Fruit fly (Drosophila melanogaster) whole organism, embryonic: Measurements from ENCODE around the gene CG11828.
A peak's percentile ranks its signal among the peaks of the same experiment; 100 is the strongest.

Source experiments
- Aef1 ChIP-seq: fragments of 200-800 bp; sonication (Bioruptor generic); IDR thresholded peaks from 3 replicates; pipeline ENCODE4 v1.3.6; 2022; ENCODE audit warnings: missing biosample characterization, missing genetic modification characterization
- B-H2 ChIP-seq: fragments of 200-800 bp; sonication (Bioruptor generic); optimal IDR thresholded peaks from 2 replicates; lab custom pipeline; 2018; ENCODE audit warnings: missing biosample characterization, mild to moderate bottlenecking, missing genetic modification characterization
- CG10274 ChIP-seq: fragments of 200-800 bp; sonication (Bioruptor generic); optimal IDR thresholded peaks from 3 replicates; lab custom pipeline; 2017; ENCODE audit warnings: missing biosample characterization, mild to moderate bottlenecking, missing genetic modification characterization
- CG12155 ChIP-seq: fragments of 200-800 bp; sonication (Bioruptor generic); optimal IDR thresholded peaks from 3 replicates; lab custom pipeline; 2016; ENCODE audit warnings: missing biosample characterization, missing genetic modification characterization
- CG12299 ChIP-seq: fragments of 200-800 bp; sonication (Bioruptor generic); optimal IDR thresholded peaks from 2 replicates; lab custom pipeline; 2018; ENCODE audit warnings: missing biosample characterization, mild to moderate bottlenecking, missing genetic modification characterization
- CG16815 ChIP-seq: fragments of 200-800 bp; sonication (Bioruptor generic); optimal IDR thresholded peaks from 3 replicates; lab custom pipeline; 2017; ENCODE audit warnings: missing biosample characterization, mild to moderate bottlenecking, missing genetic modification characterization
- CG16863 ChIP-seq: fragments of 200-800 bp; sonication (Bioruptor generic); optimal IDR thresholded peaks from 3 replicates; lab custom pipeline; 2016; ENCODE audit warnings: missing biosample characterization, missing genetic modification characterization
- CG2875 ChIP-seq: fragments of 200-800 bp; sonication (Bioruptor generic); optimal IDR thresholded peaks from 2 replicates; lab custom pipeline; 2017; ENCODE audit warnings: missing biosample characterization, mild to moderate bottlenecking, missing genetic modification characterization, missing genetic modification reagents
- CG30431 ChIP-seq: fragments of 200-800 bp; sonication (Bioruptor generic); optimal IDR thresholded peaks from 2 replicates; lab custom pipeline; 2017; ENCODE audit warnings: missing biosample characterization, missing genetic modification characterization
- CG33557 ChIP-seq: fragments of 200-800 bp; sonication (Bioruptor generic); optimal IDR thresholded peaks from 2 replicates; lab custom pipeline; 2019; ENCODE audit warnings: missing biosample characterization, mild to moderate bottlenecking, missing genetic modification characterization, moderate library complexity
- CG4328 ChIP-seq: fragments of 200-800 bp; sonication (Bioruptor generic); optimal IDR thresholded peaks from 3 replicates; lab custom pipeline; 2017; ENCODE audit warnings: missing biosample characterization, missing genetic modification reagents, missing genetic modification characterization
- CG4730 ChIP-seq: fragments of 200-800 bp; sonication (Bioruptor generic); IDR thresholded peaks from 2 replicates; pipeline ENCODE4 v1.3.6; 2022; ENCODE audit warnings: missing biosample characterization, missing genetic modification characterization
- CG6854 ChIP-seq: fragments of 200-800 bp; sonication (Bioruptor generic); optimal IDR thresholded peaks from 3 replicates; lab custom pipeline; 2017; ENCODE audit warnings: missing biosample characterization, mild to moderate bottlenecking, missing genetic modification characterization
- CG8924 ChIP-seq: fragments of 200-800 bp; optimal IDR thresholded peaks from 3 replicates; lab custom pipeline; 2019; ENCODE audit warnings: missing biosample characterization, mild to moderate bottlenecking, missing genetic modification characterization, moderate library complexity
- CG9817 ChIP-seq: fragments of 200-800 bp; sonication (Bioruptor generic); optimal IDR thresholded peaks from 2 replicates; lab custom pipeline; 2018; ENCODE audit warnings: missing biosample characterization, mild to moderate bottlenecking, missing genetic modification characterization, moderate library complexity
- Dad ChIP-seq: fragments of 200-800 bp; sonication (Bioruptor generic); optimal IDR thresholded peaks from 3 replicates; lab custom pipeline; 2016; ENCODE audit warnings: missing biosample characterization, missing genetic modification characterization
- Dfd ChIP-seq, 2 experiments: fragments of >200 bp; optimal IDR thresholded peaks; 2 replicates each; lab custom pipeline; 2017; ENCODE audit warnings: missing biosample characterization in 2 of 2, missing genetic modification characterization in 2 of 2
- E2f2 ChIP-seq: fragments of 200-800 bp; sonication (Bioruptor generic); IDR thresholded peaks from 2 replicates; pipeline ENCODE4 v1.3.6; 2022; ENCODE audit warnings: missing biosample characterization, missing genetic modification characterization
- Fer3 ChIP-seq: fragments of 200-800 bp; sonication (Bioruptor generic); optimal IDR thresholded peaks from 2 replicates; lab custom pipeline; 2018; ENCODE audit warnings: missing biosample characterization, mild to moderate bottlenecking, missing genetic modification characterization, moderate library complexity
- H15 ChIP-seq: fragments of 200-800 bp; sonication (Bioruptor generic); IDR thresholded peaks from 3 replicates; pipeline ENCODE4 v1.3.6; 2022; ENCODE audit warnings: missing biosample characterization, missing genetic modification characterization
- MTF-1 ChIP-seq: fragments of 200-800 bp; sonication (Bioruptor generic); optimal IDR thresholded peaks from 2 replicates; lab custom pipeline; 2018; ENCODE audit warnings: missing biosample characterization, mild to moderate bottlenecking, missing genetic modification characterization, borderline replicate concordance
- Mes4 ChIP-seq: fragments of 200-800 bp; sonication (Bioruptor generic); optimal IDR thresholded peaks from 2 replicates; lab custom pipeline; 2016; ENCODE audit warnings: missing biosample characterization, missing genetic modification characterization
- Nf-YA ChIP-seq: fragments of 200-800 bp; sonication (Bioruptor generic); IDR thresholded peaks from 2 replicates; pipeline ENCODE4 v1.3.6; 2022; ENCODE audit warnings: missing biosample characterization, missing genetic modification characterization
- Nf-YB ChIP-seq: fragments of 200-800 bp; sonication (Bioruptor generic); optimal IDR thresholded peaks from 3 replicates; lab custom pipeline; 2019; ENCODE audit warnings: missing biosample characterization, mild to moderate bottlenecking, missing genetic modification characterization, moderate library complexity
- NfI ChIP-seq: fragments of 200-800 bp; sonication (Bioruptor generic); optimal IDR thresholded peaks from 3 replicates; lab custom pipeline; 2018; ENCODE audit warnings: missing biosample characterization, mild to moderate bottlenecking, missing genetic modification characterization, moderate library complexity
- Rfx ChIP-seq: fragments of 200-800 bp; sonication (Bioruptor generic); IDR thresholded peaks from 2 replicates; pipeline ENCODE4 v1.3.6; 2022; ENCODE audit warnings: missing biosample characterization, missing genetic modification characterization
- Sox100B ChIP-seq: fragments of 200-800 bp; sonication (Bioruptor generic); optimal IDR thresholded peaks from 3 replicates; lab custom pipeline; 2018; ENCODE audit warnings: missing biosample characterization, mild to moderate bottlenecking, missing genetic modification characterization
- br ChIP-seq: fragments of >200 bp; optimal IDR thresholded peaks from 2 replicates; lab custom pipeline; 2017
- btn ChIP-seq: fragments of 200-800 bp; sonication (Bioruptor generic); optimal IDR thresholded peaks from 2 replicates; lab custom pipeline; 2016; ENCODE audit warnings: missing biosample characterization, missing genetic modification characterization
- corto ChIP-seq: fragments of 200-800 bp; sonication (Bioruptor generic); optimal IDR thresholded peaks from 2 replicates; lab custom pipeline; 2016; ENCODE audit warnings: missing biosample characterization, mild to moderate bottlenecking, missing genetic modification characterization, moderate library complexity
- cwo ChIP-seq: fragments of 200-800 bp; sonication (Bioruptor generic); optimal IDR thresholded peaks from 3 replicates; lab custom pipeline; 2017; ENCODE audit warnings: missing biosample characterization, missing genetic modification characterization, mild to moderate bottlenecking, moderate library complexity, missing genetic modification reagents
- dati ChIP-seq: fragments of 200-800 bp; sonication (Bioruptor generic); IDR thresholded peaks from 2 replicates; pipeline ENCODE4 v1.3.6; 2022; ENCODE audit warnings: missing biosample characterization, missing genetic modification characterization
- dpn ChIP-seq, 2 experiments: fragments of 200-800 bp; sonication (Bioruptor generic); optimal IDR thresholded peaks; 3 replicates each; lab custom pipeline; 2016; ENCODE audit warnings: missing biosample characterization in 2 of 2, missing genetic modification characterization in 2 of 2
- en ChIP-seq: fragments of 200-800 bp; sonication (Bioruptor generic); optimal IDR thresholded peaks from 2 replicates; lab custom pipeline; 2016; ENCODE audit warnings: missing biosample characterization, missing genetic modification characterization
- ewg ChIP-seq: fragments of 200-800 bp; sonication (Bioruptor generic); optimal IDR thresholded peaks from 3 replicates; lab custom pipeline; 2017; ENCODE audit warnings: mild to moderate bottlenecking, missing biosample characterization, missing genetic modification reagents, missing genetic modification characterization
- fd64A ChIP-seq: fragments of 200-800 bp; sonication (Bioruptor generic); optimal IDR thresholded peaks from 3 replicates; lab custom pipeline; 2018; ENCODE audit warnings: missing biosample characterization, mild to moderate bottlenecking, missing genetic modification characterization
- fd96Cb ChIP-seq: fragments of 200-800 bp; sonication (Bioruptor generic); optimal IDR thresholded peaks from 2 replicates; lab custom pipeline; 2018; ENCODE audit warnings: missing biosample characterization, mild to moderate bottlenecking, missing genetic modification characterization, moderate library complexity
- fru ChIP-seq: fragments of >200 bp; optimal IDR thresholded peaks from 2 replicates; lab custom pipeline; 2017
- gcm ChIP-seq: fragments of 200-800 bp; sonication (Bioruptor generic); optimal IDR thresholded peaks from 2 replicates; lab custom pipeline; 2019; ENCODE audit warnings: missing biosample characterization, mild to moderate bottlenecking, missing genetic modification characterization, moderate library complexity
- gcm2 ChIP-seq: fragments of 200-800 bp; sonication (Bioruptor generic); optimal IDR thresholded peaks from 2 replicates; lab custom pipeline; 2016; ENCODE audit warnings: missing biosample characterization, missing genetic modification characterization
- lab ChIP-seq: fragments of 200-800 bp; sonication (Bioruptor generic); optimal IDR thresholded peaks from 3 replicates; lab custom pipeline; 2017; ENCODE audit warnings: missing biosample characterization, missing genetic modification characterization, mild to moderate bottlenecking, moderate library complexity, missing genetic modification reagents
- lbe ChIP-seq: fragments of 200-800 bp; sonication (Bioruptor generic); optimal IDR thresholded peaks from 2 replicates; lab custom pipeline; 2016; ENCODE audit warnings: missing biosample characterization, mild to moderate bottlenecking, missing genetic modification characterization
- lmd ChIP-seq: fragments of 200-800 bp; sonication (Bioruptor generic); IDR thresholded peaks from 2 replicates; pipeline ENCODE4 v1.3.6; 2022; ENCODE audit warnings: missing biosample characterization, missing genetic modification characterization
- luna ChIP-seq: fragments of 200-800 bp; sonication (Bioruptor generic); optimal IDR thresholded peaks from 2 replicates; lab custom pipeline; 2016; ENCODE audit warnings: missing biosample characterization, missing genetic modification characterization
- mam ChIP-seq: fragments of 200-800 bp; sonication (Bioruptor generic); optimal IDR thresholded peaks from 3 replicates; lab custom pipeline; 2016; ENCODE audit warnings: missing biosample characterization, missing genetic modification characterization
- pan ChIP-seq, 4 experiments: fragments of >200 bp in 3 of 4; fragments of 200-800 bp in 1 of 4; sonication (Bioruptor generic) in 1 of 4; optimal IDR thresholded peaks in 3 of 4; IDR thresholded peaks in 1 of 4; 2 replicates each; pipeline versions ENCODE4 v1.3.6 to Lab custom; 2017 to 2022; ENCODE audit warnings: missing biosample characterization in 2 of 4, missing genetic modification characterization in 2 of 4, mixed read lengths in 1 of 4
- seq ChIP-seq: fragments of 200-800 bp; sonication (Bioruptor generic); IDR thresholded peaks from 2 replicates; pipeline ENCODE4 v1.3.6; 2022; ENCODE audit warnings: missing biosample characterization, missing genetic modification characterization
- slou ChIP-seq: fragments of 200-800 bp; sonication (Bioruptor generic); optimal IDR thresholded peaks from 3 replicates; lab custom pipeline; 2016; ENCODE audit warnings: missing biosample characterization, missing genetic modification characterization
- wdn ChIP-seq: fragments of 200-800 bp; sonication (Bioruptor generic); IDR thresholded peaks from 2 replicates; pipeline ENCODE4 v1.3.6; 2022; ENCODE audit warnings: missing biosample characterization, missing genetic modification characterization
- zfh2 ChIP-seq: fragments of 200-800 bp; sonication (Bioruptor generic); optimal IDR thresholded peaks from 2 replicates; lab custom pipeline; 2016; ENCODE audit warnings: missing biosample characterization, missing genetic modification characterization

The CG11828 gene

DNA sequence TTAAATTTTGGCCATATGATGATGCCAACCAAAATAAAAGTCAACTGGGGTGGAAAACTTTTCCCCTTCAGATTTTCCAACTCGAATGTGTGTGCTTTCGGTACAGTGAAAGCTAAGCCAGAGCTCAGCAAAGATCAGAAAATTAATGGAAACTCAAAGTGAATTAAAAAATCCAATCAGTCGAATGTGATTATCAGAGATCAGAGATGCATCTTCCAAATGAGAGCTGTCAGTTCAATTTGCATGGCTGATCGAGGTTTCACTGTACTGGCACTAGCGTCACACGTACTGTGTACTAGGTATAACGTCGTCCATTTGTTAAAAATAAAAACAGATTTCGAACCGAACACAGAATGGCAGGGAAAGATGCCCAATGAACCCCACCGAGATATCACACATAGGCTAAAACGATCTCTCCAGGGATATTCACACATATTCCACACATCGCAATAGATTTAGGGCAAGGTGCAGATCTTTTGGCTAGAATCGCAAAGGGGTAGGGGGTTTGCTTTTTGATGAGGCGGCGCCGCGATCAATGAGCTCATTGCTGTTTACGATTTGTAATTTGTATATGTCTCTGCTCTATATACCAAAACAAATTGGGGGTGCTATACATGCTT lies 17.9 kb upstream of the CG11828 start (continued):
- TF ChIP-seq Aef1 (GFP tag; lab: Robert Waterston, UW) (peak; percentile 86), CG12299 (peak; percentile 5), Nf-YA (GFP tag; lab: Robert Waterston, UW) (peak; percentile 7; the same call in 1 of the 2 replicates), MTF-1 (GFP tag; lab: Kevin White, UChicago) (no peak), Mes4 (GFP tag; lab: Kevin White, UChicago) (peak; percentile 41), Nf-YB (GFP tag; lab: Kevin White, UChicago) (peak; percentile 18), CG12155 (peak; percentile 76), CG8924 (tag; lab: Kevin White, UChicago) (peak; percentile 58), Dad (peak; percentile 76), CG16815 (GFP tag; lab: Kevin White, UChicago) (peak; percentile 40), lab (GFP tag; lab: Kevin White, UChicago) (peak; percentile 74), ewg (GFP tag; lab: Kevin White, UChicago) (peak; percentile 41), CG30431 (GFP tag; lab: Kevin White, UChicago) (peak; percentile 46), CG4730 (GFP tag; lab: Robert Waterston, UW) (peak; percentile 78), corto (no peak), NfI (GFP tag; lab: Kevin White, UChicago) (peak; percentile 85), luna (GFP tag; lab: Kevin White, UChicago) (peak; percentile 39), lmd (GFP tag; lab: Robert Waterston, UW) (peak; percentile 90), lbe (GFP tag; lab: Kevin White, UChicago) (no peak), CG16863 (GFP tag; lab: Kevin White, UChicago) (peak; percentile 66), fd96Cb (tag; lab: Kevin White, UChicago) (peak; percentile 48), Fer3 (tag; lab: Kevin White, UChicago) (peak; percentile 70), mam (peak; percentile 87), fru (lab: Kevin White, UChicago) (no peak), Dfd (GFP tag; optimal IDR thresholded peaks at IDR 0.05; lab: Kevin White, UChicago) (no peak), wdn (GFP tag; lab: Robert Waterston, UW) (peak; percentile 79; the same call in 1 of the 2 replicates), gcm (GFP tag; lab: Kevin White, UChicago) (peak; percentile 42), CG6854 (GFP tag; lab: Kevin White, UChicago) (peak; percentile 31), CG9817 (tag; lab: Kevin White, UChicago) (peak; percentile 82), gcm2 (GFP tag; lab: Kevin White, UChicago) (peak; percentile 60), br (no peak), H15 (GFP tag; lab: Robert Waterston, UW) (peak; percentile 78)

dm6 chr3R:28911758-28912157 lies 11.1 kb upstream of the CG11828 start:
- peak; percentile 55 for TF ChIP-seq Fer3 (tag; lab: Kevin White, UChicago)
- TF ChIP-seq fd64A (GFP tag; lab: Kevin White, UChicago): peak; percentile 31
- no peak for TF ChIP-seq CG33557 (GFP tag; lab: Kevin White, UChicago)
- TF ChIP-seq E2f2 (GFP tag; lab: Robert Waterston, UW): peak; percentile 51
- peak; percentile 84 for TF ChIP-seq Rfx (GFP tag; lab: Robert Waterston, UW)
- TF ChIP-seq btn (GFP tag; lab: Kevin White, UChicago): peak; percentile 65
- TF ChIP-seq seq (GFP tag; lab: Robert Waterston, UW): peak; percentile 48
- peak; percentile 49 for TF ChIP-seq en
- peak; percentile 71 for TF ChIP-seq zfh2 (GFP tag; lab: Kevin White, UChicago)
- TF ChIP-seq dpn (GFP tag; optimal IDR thresholded peaks at IDR 0.05; lab: Kevin White, UChicago): peak; percentile 81
- TF ChIP-seq cwo: peak; percentile 46
- TF ChIP-seq pan (optimal IDR thresholded peaks at IDR 0.05; lab: Kevin White, UChicago): no peak
- TF ChIP-seq pan (GFP tag; optimal IDR thresholded peaks at IDR 0.05 in 1 of 2, IDR thresholded peaks at IDR 0.05 in 1 of 2): peak in 1 of 2 experiments; percentile 85
- peak; percentile 30 for TF ChIP-seq CG10274 (GFP tag; lab: Kevin White, UChicago)
- TF ChIP-seq Sox100B (GFP tag; lab: Kevin White, UChicago): no peak
- TF ChIP-seq CG4328 (GFP tag; lab: Kevin White, UChicago): no peak
- TF ChIP-seq CG2875: peak; percentile 43
- TF ChIP-seq B-H2 (GFP tag; lab: Kevin White, UChicago): no peak
- peak; percentile 69 for TF ChIP-seq dati (GFP tag; lab: Robert Waterston, UW)
- peak; percentile 24 for TF ChIP-seq slou
